Worm (Caenorhabditis elegans) whole organism, young adult: ENCODE measurements around the gene rdy-2.

Experiments used
- B0019.2 ChIP-seq: fragments of 200-800 bp; sonication (Bioruptor generic); conservative IDR thresholded peaks from 2 replicates; pipeline ENCODE4 v1.3.6; 2022; ENCODE audit warnings: missing genetic modification reagents, missing genetic modification characterization, missing compliant biosample characterization
- F52B5.7 ChIP-seq: sonication (generic microtip); optimal IDR thresholded peaks from 2 replicates; lab custom pipeline; 2016; ENCODE audit warnings: mild to moderate bottlenecking, missing genetic modification characterization, missing compliant biosample characterization
- F57C9.4 ChIP-seq: sonication (generic microtip); optimal IDR thresholded peaks from 2 replicates; lab custom pipeline; 2017; ENCODE audit warnings: mild to moderate bottlenecking, missing genetic modification characterization, missing compliant biosample characterization
- T07F8.4 ChIP-seq: sonication (generic microtip); optimal IDR thresholded peaks from 2 replicates; lab custom pipeline; 2016; ENCODE audit warnings: mild to moderate bottlenecking, missing genetic modification characterization, moderate library complexity, missing compliant biosample characterization
- lin-26 ChIP-seq: fragments of 200-800 bp; sonication (Bioruptor generic); IDR thresholded peaks from 2 replicates; pipeline ENCODE4 v1.3.6; 2022; ENCODE audit warnings: missing genetic modification reagents, missing genetic modification characterization, missing compliant biosample characterization
- mes-4 ChIP-seq: sonication (generic microtip); optimal IDR thresholded peaks from 2 replicates; lab custom pipeline; 2016; ENCODE audit warnings: missing genotype, missing genetic modification characterization, missing compliant biosample characterization
- nhr-90 ChIP-seq: sonication (generic microtip); optimal IDR thresholded peaks from 2 replicates; lab custom pipeline; 2016; ENCODE audit warnings: missing genotype, mild to moderate bottlenecking, missing genetic modification characterization, missing compliant biosample characterization
- rec-8 ChIP-seq, 2 experiments: sonication (generic microtip); optimal IDR thresholded peaks; 2 replicates each; lab custom pipeline; 2016; ENCODE audit warnings: mild to moderate bottlenecking in 2 of 2, missing genetic modification characterization in 2 of 2, missing genetic modification reagents in 2 of 2, missing genotype in 2 of 2, missing biosample characterization in 1 of 2, missing compliant biosample characterization in 1 of 2, moderate library complexity in 1 of 2

DNA sequence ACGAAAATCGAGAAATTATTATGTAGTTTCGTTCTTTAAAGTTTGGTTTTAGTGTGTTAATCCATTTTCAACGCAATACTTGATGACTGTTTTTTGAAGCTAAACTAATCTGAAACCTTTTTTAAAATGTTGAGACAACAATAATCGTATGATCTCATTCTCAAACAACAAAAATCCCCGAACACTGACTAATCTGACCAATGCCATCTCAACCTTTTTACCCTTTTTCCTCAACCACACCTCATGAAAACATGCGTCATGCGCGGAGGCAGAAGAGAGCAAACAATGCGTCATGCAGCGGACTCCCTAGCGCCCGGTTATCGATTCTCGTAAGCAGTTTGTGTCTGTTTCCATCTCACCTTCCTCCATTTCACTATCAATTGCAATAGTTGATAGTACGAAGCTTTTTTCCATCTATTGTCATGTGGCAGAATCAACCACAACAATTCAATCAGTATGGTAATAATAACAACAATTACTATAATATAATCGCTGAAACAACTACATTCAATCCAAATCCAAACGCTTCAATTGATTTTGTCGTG is 29.0 kb downstream of the rdy-2 start, which contains the start of gene C50B8.4:
- TF ChIP-seq F52B5.7 (tag; lab: Kevin White, UChicago) (no peak), rec-8 (tag; optimal IDR thresholded peaks at IDR 0.05; lab: Kevin White, UChicago) (no peak), mes-4 (tag; lab: Kevin White, UChicago) (no peak), nhr-90 (tag; lab: Kevin White, UChicago) (no peak), F57C9.4 (no peak), B0019.2 (GFP tag; lab: Robert Waterston, UW) (no peak), T07F8.4 (tag; lab: Kevin White, UChicago) (no peak), lin-26 (no peak)
